Fruit fly (Drosophila melanogaster): ENCODE data around the gene REG.

dm6 chrX:13238294-13238917 lies 26.3 kb downstream of the REG start:
- TF ChIP-seq usp (GFP tag; optimal IDR thresholded peaks at IDR 0.05), result no peak
- TF ChIP-seq Dll (optimal IDR thresholded peaks at IDR 0.05), result no peak
- TF ChIP-seq psq (optimal IDR thresholded peaks at IDR 0.05), result no peak
- TF ChIP-seq pan (optimal IDR thresholded peaks at IDR 0.05), result no peak
- TF ChIP-seq CG8478 (optimal IDR thresholded peaks at IDR 0.05), result no peak
- TF ChIP-seq EcR (GFP tag; optimal IDR thresholded peaks at IDR 0.05), result no peak

Data from whole organism.